Worm (Caenorhabditis elegans): ENCODE results near the gene vms-1.

DNA sequence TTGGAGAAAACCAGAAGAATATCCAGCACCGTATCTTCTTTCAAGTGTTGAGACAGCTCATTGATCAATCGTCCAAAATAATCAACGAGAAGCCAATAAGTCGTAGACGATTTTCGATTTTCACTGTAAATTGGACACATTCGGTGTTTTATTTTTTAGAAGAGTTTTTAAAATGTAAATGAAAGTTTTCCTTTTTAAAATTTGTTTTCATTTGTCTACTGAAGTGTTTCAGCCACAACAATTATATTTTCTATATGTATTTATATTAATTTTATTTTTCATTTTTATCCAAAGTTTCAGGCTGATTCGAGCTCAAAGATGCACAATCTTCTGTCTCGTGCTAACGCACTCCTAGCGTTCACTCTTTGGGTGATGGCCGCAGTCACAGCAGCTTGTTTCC, 43.6 kb upstream of the vms-1 start, which contains the start of gene spcs-3:
- TF ChIP-seq lsy-2 (tag; optimal IDR thresholded peaks at IDR 0.05) (no peak), unc-62 (GFP tag; optimal IDR thresholded peaks at IDR 0.05) (no peak)

Measured in whole organism, L1 larva.